Worm (Caenorhabditis elegans): Measurements from ENCODE around the gene daf-9.

Gene daf-9

ce11 chrX:6250272-6250752 is 53.6 kb downstream of the daf-9 start:
- no peak for TF ChIP-seq ceh-9 (tag; optimal IDR thresholded peaks at IDR 0.05)
- no peak for TF ChIP-seq fkh-2 (tag; optimal IDR thresholded peaks at IDR 0.05)
- TF ChIP-seq ceh-82 (tag; optimal IDR thresholded peaks at IDR 0.05), result no peak
- TF ChIP-seq nhr-25 (tag; optimal IDR thresholded peaks at IDR 0.05), result peak; percentile 44
- peak; percentile 84 for TF ChIP-seq elt-2 (tag; optimal IDR thresholded peaks at IDR 0.05)
- TF ChIP-seq ztf-4 (tag; optimal IDR thresholded peaks at IDR 0.05), result no peak
- peak; percentile 71 for TF ChIP-seq nhr-23 (tag; optimal IDR thresholded peaks at IDR 0.05)
- peak; percentile 18 for TF ChIP-seq pqm-1 (tag; optimal IDR thresholded peaks at IDR 0.05)
- TF ChIP-seq pha-4 (tag; optimal IDR thresholded peaks at IDR 0.05), result peak; percentile 60
- TF ChIP-seq nhr-76 (tag; optimal IDR thresholded peaks at IDR 0.05), result no peak
- TF ChIP-seq R02D3.7 (tag; optimal IDR thresholded peaks at IDR 0.05), result peak; percentile 1
- peak in 1 of 3 experiments; percentile 46 for TF ChIP-seq elt-3 (tag; optimal IDR thresholded peaks at IDR 0.05)
- TF ChIP-seq unc-62 (GFP tag; optimal IDR thresholded peaks at IDR 0.05), result peak; percentile 44
- TF ChIP-seq nfya-1 (tag; optimal IDR thresholded peaks at IDR 0.05; ENCODE audit: insufficient read depth), result peak; percentile 40
- peak; percentile 0 for TF ChIP-seq tbx-2 (tag; optimal IDR thresholded peaks at IDR 0.05)

Data from whole organism, L3 larva.